Fruit fly (Drosophila melanogaster): ENCODE results near the gene ND-51.

The ND-51 gene

dm6 chr2L:6062382-6063082, at the start of gene ND-51, which contains the start of gene CG13994:
Gene ND-51 (minus strand): TSS chr2L:6062757.
Gene CG13994 (plus strand): TSS chr2L:6062989.
- TF ChIP-seq CG11504 (tag; optimal IDR thresholded peaks at IDR 0.05) = no peak
- peak; percentile 84 for TF ChIP-seq ind (GFP tag; optimal IDR thresholded peaks at IDR 0.05)
- TF ChIP-seq Sry-β (GFP tag; optimal IDR thresholded peaks at IDR 0.05) = peak; percentile 14
- TF ChIP-seq CG9609 (GFP tag; optimal IDR thresholded peaks at IDR 0.05) = peak; percentile 82
- TF ChIP-seq Dp (GFP tag; optimal IDR thresholded peaks at IDR 0.05) = peak; percentile 15
- TF ChIP-seq Hsf (GFP tag; optimal IDR thresholded peaks at IDR 0.05) = peak; percentile 91
- TF ChIP-seq tup (GFP tag; optimal IDR thresholded peaks at IDR 0.05) = peak; percentile 75
- TF ChIP-seq Doc2 (GFP tag; IDR thresholded peaks at IDR 0.05) = no peak
- TF ChIP-seq Hr78 (GFP tag; optimal IDR thresholded peaks at IDR 0.05) = peak in 1 of 2 experiments; percentile 38
- TF ChIP-seq ash1 (GFP tag; optimal IDR thresholded peaks at IDR 0.05) = no peak
- peak; percentile 75 for TF ChIP-seq CG11723 (GFP tag; optimal IDR thresholded peaks at IDR 0.05)
- TF ChIP-seq Elba2 (GFP tag; optimal IDR thresholded peaks at IDR 0.05) = peak; percentile 94
- peak; percentile 78 for TF ChIP-seq repo (GFP tag; optimal IDR thresholded peaks at IDR 0.05)
- TF ChIP-seq PHDP (tag; optimal IDR thresholded peaks at IDR 0.05) = peak; percentile 73
- TF ChIP-seq Dll (GFP tag; IDR thresholded peaks at IDR 0.05; ENCODE audit: partially characterized antibody) = peak; percentile 62; the same call in 3 of the 4 replicates
- peak; percentile 71 for TF ChIP-seq Dek (tag; optimal IDR thresholded peaks at IDR 0.05)
- TF ChIP-seq ken (GFP tag; IDR thresholded peaks at IDR 0.05) = peak; percentile 81
- TF ChIP-seq gsb-n (tag; optimal IDR thresholded peaks at IDR 0.05) = no peak
- TF ChIP-seq sd (tag; optimal IDR thresholded peaks at IDR 0.05) = no peak
- TF ChIP-seq jing (GFP tag; optimal IDR thresholded peaks at IDR 0.05) = no peak
- peak; percentile 85 for TF ChIP-seq CG5245 (GFP tag; optimal IDR thresholded peaks at IDR 0.05)
- peak; percentile 41; the same call in 1 of the 2 replicates for TF ChIP-seq onecut (GFP tag; IDR thresholded peaks at IDR 0.05)
- peak; percentile 69; the same call in 2 of the 3 replicates for TF ChIP-seq otp (GFP tag; IDR thresholded peaks at IDR 0.05)
- TF ChIP-seq Opbp (GFP tag; IDR thresholded peaks at IDR 0.05; ENCODE audit: partially characterized antibody) = no peak
- peak; percentile 40 to 86 for TF ChIP-seq crp (GFP tag; optimal IDR thresholded peaks at IDR 0.05)
- TF ChIP-seq CG10267 (tag; optimal IDR thresholded peaks at IDR 0.05) = peak; percentile 79
- TF ChIP-seq wek (GFP tag; optimal IDR thresholded peaks at IDR 0.05) = peak; percentile 95
- TF ChIP-seq zfh1 (GFP tag; IDR thresholded peaks at IDR 0.05) = peak; percentile 87
- TF ChIP-seq knrl (GFP tag; IDR thresholded peaks at IDR 0.05; ENCODE audit: partially characterized antibody) = peak; percentile 50; the same call in 2 of the 3 replicates
- no peak for TF ChIP-seq lov (optimal IDR thresholded peaks at IDR 0.05)
- TF ChIP-seq lov (GFP tag; IDR thresholded peaks at IDR 0.05) = peak; percentile 64; the same call in 1 of the 3 replicates
- peak; percentile 86 for TF ChIP-seq ems (GFP tag; optimal IDR thresholded peaks at IDR 0.05)
- TF ChIP-seq ase (GFP tag; IDR thresholded peaks at IDR 0.05) = peak; percentile 80
- 0 out of 2 replicates have a peak, but pooled peaks have one; percentile 45 for TF ChIP-seq Nf-YA (GFP tag; IDR thresholded peaks at IDR 0.05)
- TF ChIP-seq CG9817 (tag; optimal IDR thresholded peaks at IDR 0.05) = peak; percentile 87
- TF ChIP-seq fu2 (GFP tag; optimal IDR thresholded peaks at IDR 0.05) = peak; percentile 83
- TF ChIP-seq CG18619 (GFP tag; optimal IDR thresholded peaks at IDR 0.05) = peak; percentile 61
- peak; percentile 59 for TF ChIP-seq CG10959 (GFP tag; IDR thresholded peaks at IDR 0.05)
- TF ChIP-seq TFAM (GFP tag; optimal IDR thresholded peaks at IDR 0.05) = no peak
- TF ChIP-seq H2.0 (GFP tag; IDR thresholded peaks at IDR 0.05) = peak; percentile 73
- peak; percentile 82 for TF ChIP-seq CG4820 (GFP tag; optimal IDR thresholded peaks at IDR 0.05)
- TF ChIP-seq CG9932 (GFP tag; IDR thresholded peaks at IDR 0.05) = peak; percentile 89
- peak; percentile 55; the same call in 1 of the 2 replicates for TF ChIP-seq dimm (GFP tag; IDR thresholded peaks at IDR 0.05)
- peak; percentile 50; the same call in 1 of the 2 replicates for TF ChIP-seq gsb (GFP tag; IDR thresholded peaks at IDR 0.05)
- TF ChIP-seq maf-S (GFP tag; optimal IDR thresholded peaks at IDR 0.05) = peak; percentile 83
- peak; percentile 75 for TF ChIP-seq Aef1 (GFP tag; IDR thresholded peaks at IDR 0.05)
- peak; percentile 71 for TF ChIP-seq CG32772 (GFP tag; IDR thresholded peaks at IDR 0.05)
- TF ChIP-seq Xrp1 (GFP tag; IDR thresholded peaks at IDR 0.05) = peak; percentile 85
- peak; percentile 83 for TF ChIP-seq CG12391 (tag; optimal IDR thresholded peaks at IDR 0.05)
